Worm (Caenorhabditis elegans) whole organism, L1 larva: ENCODE measurements around the gene W05H9.4.

ENCODE experiments used
- ceh-8 ChIP-seq: fragments of 200-800 bp; sonication (Bioruptor generic); optimal IDR thresholded peaks from 2 replicates; lab custom pipeline; 2018; ENCODE audit warnings: mild to moderate bottlenecking, missing genetic modification characterization, moderate library complexity, missing compliant biosample characterization
- mab-9 ChIP-seq: fragments of 200-800 bp; sonication (Bioruptor generic); IDR thresholded peaks from 2 replicates; pipeline ENCODE4 v1.3.6; 2022; ENCODE audit warnings: missing genetic modification reagents, missing genetic modification characterization, missing compliant biosample characterization
- unc-98 ChIP-seq: fragments of 200-800 bp; sonication (Bioruptor generic); IDR thresholded peaks from 2 replicates; pipeline ENCODE4 v1.3.6; 2022; ENCODE audit warnings: missing genetic modification characterization, missing compliant biosample characterization

- no peak for TF ChIP-seq ceh-8 (GFP tag; lab: Kevin White, UChicago)
- no peak for TF ChIP-seq mab-9
- TF ChIP-seq unc-98 (GFP tag; lab: Robert Waterston, UW): no peak
Observed at ce11 chrX:6253899-6254670, 9.4 kb upstream of the W05H9.4 start.
